Fruit fly (Drosophila melanogaster) whole organism, embryonic: ENCODE data around the gene CG11164.

Experiments
- ATbp ChIP-seq: fragments of 200-800 bp; sonication (Bioruptor generic); optimal IDR thresholded peaks from 2 replicates; lab custom pipeline; 2017; ENCODE audit warnings: missing biosample characterization, mild to moderate bottlenecking, missing genetic modification characterization, missing genetic modification reagents
- CG10209 ChIP-seq: fragments of 200-800 bp; sonication (Bioruptor generic); optimal IDR thresholded peaks from 3 replicates; lab custom pipeline; 2017; ENCODE audit warnings: missing biosample characterization, mild to moderate bottlenecking, missing genetic modification characterization, missing genetic modification reagents
- CG10543 ChIP-seq: fragments of 200-800 bp; sonication (Bioruptor generic); optimal IDR thresholded peaks from 3 replicates; lab custom pipeline; 2017; ENCODE audit warnings: missing biosample characterization, mild to moderate bottlenecking, missing genetic modification characterization, moderate library complexity
- CG10979 ChIP-seq: fragments of 200-800 bp; sonication (Bioruptor generic); optimal IDR thresholded peaks from 2 replicates; lab custom pipeline; 2018; ENCODE audit warnings: missing biosample characterization, mild to moderate bottlenecking, missing genetic modification characterization, moderate library complexity
- CG15011 ChIP-seq: fragments of 200-800 bp; sonication (Bioruptor generic); optimal IDR thresholded peaks from 3 replicates; lab custom pipeline; 2018; ENCODE audit warnings: missing biosample characterization, mild to moderate bottlenecking, missing genetic modification characterization
- CG17328 ChIP-seq: fragments of 200-800 bp; sonication (Bioruptor generic); IDR thresholded peaks from 2 replicates; pipeline ENCODE4 v1.3.6; 2022; ENCODE audit warnings: missing biosample characterization, missing genetic modification characterization
- CG17359 ChIP-seq: fragments of 200-800 bp; sonication (Bioruptor generic); optimal IDR thresholded peaks from 3 replicates; lab custom pipeline; 2018; ENCODE audit warnings: missing biosample characterization, mild to moderate bottlenecking, missing genetic modification characterization, moderate library complexity
- CG17829 ChIP-seq: fragments of 200-800 bp; optimal IDR thresholded peaks from 2 replicates; lab custom pipeline; 2019; ENCODE audit warnings: missing biosample characterization, mild to moderate bottlenecking, missing genetic modification characterization, moderate library complexity
- CG18262 ChIP-seq: fragments of 200-800 bp; optimal IDR thresholded peaks from 3 replicates; lab custom pipeline; 2019; ENCODE audit warnings: missing biosample characterization, mild to moderate bottlenecking, missing genetic modification characterization, moderate library complexity
- CG2120 ChIP-seq: fragments of 200-800 bp; sonication (Bioruptor generic); optimal IDR thresholded peaks from 3 replicates; lab custom pipeline; 2016; ENCODE audit warnings: missing biosample characterization, missing genetic modification characterization
- CG42726 ChIP-seq: fragments of 200-800 bp; sonication (Bioruptor generic); IDR thresholded peaks from 2 replicates; pipeline ENCODE4 v1.3.6; 2022; ENCODE audit warnings: missing biosample characterization, missing genetic modification characterization; ENCODE audit not compliant: partially characterized antibody
- CG4328 ChIP-seq: fragments of 200-800 bp; sonication (Bioruptor generic); optimal IDR thresholded peaks from 3 replicates; lab custom pipeline; 2017; ENCODE audit warnings: missing biosample characterization, missing genetic modification reagents, missing genetic modification characterization
- CG8388 ChIP-seq: fragments of 200-800 bp; sonication (Bioruptor generic); optimal IDR thresholded peaks from 2 replicates; lab custom pipeline; 2019; ENCODE audit warnings: missing biosample characterization, mild to moderate bottlenecking, missing genetic modification characterization, moderate library complexity
- CG8924 ChIP-seq: fragments of 200-800 bp; optimal IDR thresholded peaks from 3 replicates; lab custom pipeline; 2019; ENCODE audit warnings: missing biosample characterization, mild to moderate bottlenecking, missing genetic modification characterization, moderate library complexity
- Dref ChIP-seq: fragments of 200-800 bp; sonication (Bioruptor generic); IDR thresholded peaks from 2 replicates; pipeline ENCODE4 v1.3.6; 2022; ENCODE audit warnings: missing biosample characterization, missing genetic modification characterization
- E2f2 ChIP-seq: fragments of 200-800 bp; sonication (Bioruptor generic); IDR thresholded peaks from 2 replicates; pipeline ENCODE4 v1.3.6; 2022; ENCODE audit warnings: missing biosample characterization, missing genetic modification characterization
- Elba2 ChIP-seq: fragments of 200-800 bp; sonication (Bioruptor generic); optimal IDR thresholded peaks from 3 replicates; lab custom pipeline; 2016; ENCODE audit warnings: missing biosample characterization, missing genetic modification characterization
- Fer1 ChIP-seq: fragments of 200-800 bp; sonication (Bioruptor generic); optimal IDR thresholded peaks from 2 replicates; lab custom pipeline; 2017; ENCODE audit warnings: missing biosample characterization, mild to moderate bottlenecking, missing genetic modification characterization
- GATAe ChIP-seq: fragments of 200-800 bp; sonication (Bioruptor generic); conservative IDR thresholded peaks from 2 replicates; pipeline ENCODE4 v1.3.6; 2022; ENCODE audit warnings: missing biosample characterization, missing genetic modification characterization
- HLH3B ChIP-seq: fragments of 200-800 bp; sonication (Bioruptor generic); IDR thresholded peaks from 2 replicates; pipeline ENCODE4 v1.3.6; 2022; ENCODE audit warnings: missing biosample characterization, missing genetic modification characterization
- Hand ChIP-seq: fragments of 200-800 bp; sonication (Bioruptor generic); optimal IDR thresholded peaks from 2 replicates; lab custom pipeline; 2017; ENCODE audit warnings: mild to moderate bottlenecking, missing biosample characterization, missing genetic modification reagents, missing genetic modification characterization
- Hey ChIP-seq: fragments of 200-800 bp; sonication (Bioruptor generic); optimal IDR thresholded peaks from 3 replicates; lab custom pipeline; 2018; ENCODE audit warnings: missing biosample characterization, mild to moderate bottlenecking, missing genetic modification characterization
- HmgD ChIP-seq: fragments of 200-800 bp; sonication (Bioruptor generic); optimal IDR thresholded peaks from 3 replicates; lab custom pipeline; 2016; ENCODE audit warnings: missing biosample characterization, missing genetic modification characterization
- Hmx ChIP-seq: fragments of 200-800 bp; sonication (Bioruptor generic); optimal IDR thresholded peaks from 2 replicates; lab custom pipeline; 2016; ENCODE audit warnings: missing biosample characterization, missing genetic modification characterization
- NC2β ChIP-seq: fragments of 200-800 bp; sonication (Bioruptor generic); optimal IDR thresholded peaks from 2 replicates; lab custom pipeline; 2016; ENCODE audit warnings: missing biosample characterization, missing genetic modification characterization
- PHDP ChIP-seq: fragments of 200-800 bp; sonication (Bioruptor generic); optimal IDR thresholded peaks from 3 replicates; lab custom pipeline; 2018; ENCODE audit warnings: missing biosample characterization, mild to moderate bottlenecking, missing genetic modification characterization, moderate library complexity
- Pdp1 ChIP-seq, 2 experiments: fragments of 200-800 bp; sonication (Bioruptor generic); optimal IDR thresholded peaks; 3 replicates each; lab custom pipeline; 2016; ENCODE audit warnings: missing biosample characterization in 2 of 2, missing genetic modification characterization in 2 of 2, mild to moderate bottlenecking in 1 of 2, moderate library complexity in 1 of 2
- Ptx1 ChIP-seq: fragments of 200-800 bp; sonication (Bioruptor generic); IDR thresholded peaks from 2 replicates; pipeline ENCODE4 v1.3.6; 2022; ENCODE audit warnings: missing biosample characterization, missing genetic modification characterization
- Sox102F ChIP-seq: fragments of 200-800 bp; sonication (Bioruptor generic); optimal IDR thresholded peaks from 2 replicates; lab custom pipeline; 2018; ENCODE audit warnings: missing biosample characterization, mild to moderate bottlenecking, missing genetic modification characterization, moderate library complexity
- Ssrp ChIP-seq: fragments of 200-800 bp; sonication (Bioruptor generic); optimal IDR thresholded peaks from 2 replicates; lab custom pipeline; 2018; ENCODE audit warnings: missing biosample characterization, mild to moderate bottlenecking, missing genetic modification characterization, moderate library complexity
- Tbp ChIP-seq: fragments of >200 bp; optimal IDR thresholded peaks from 2 replicates; lab custom pipeline; 2018; ENCODE audit warnings: missing biosample characterization, missing genetic modification characterization
- Xbp1 ChIP-seq: fragments of 200-800 bp; sonication (Bioruptor generic); optimal IDR thresholded peaks from 3 replicates; lab custom pipeline; 2016; ENCODE audit warnings: missing biosample characterization, mild to moderate bottlenecking, missing genetic modification characterization
- chinmo ChIP-seq: fragments of 200-800 bp; sonication (Bioruptor generic); IDR thresholded peaks from 4 replicates; pipeline ENCODE4 v1.3.6; 2022; ENCODE audit warnings: missing biosample characterization, missing genetic modification characterization; ENCODE audit not compliant: partially characterized antibody
- dmrt11E ChIP-seq: fragments of 200-800 bp; sonication (Bioruptor generic); optimal IDR thresholded peaks from 3 replicates; lab custom pipeline; 2018; ENCODE audit warnings: missing biosample characterization, mild to moderate bottlenecking, missing genetic modification characterization, moderate library complexity
- emc ChIP-seq: fragments of 200-800 bp; sonication (Bioruptor generic); optimal IDR thresholded peaks from 2 replicates; lab custom pipeline; 2016; ENCODE audit warnings: missing biosample characterization, missing genetic modification characterization
- eyg ChIP-seq: fragments of 200-800 bp; sonication (Bioruptor generic); optimal IDR thresholded peaks from 3 replicates; lab custom pipeline; 2016; ENCODE audit warnings: missing biosample characterization, missing genetic modification characterization
- fd64A ChIP-seq: fragments of 200-800 bp; sonication (Bioruptor generic); optimal IDR thresholded peaks from 3 replicates; lab custom pipeline; 2018; ENCODE audit warnings: missing biosample characterization, mild to moderate bottlenecking, missing genetic modification characterization
- fd96Cb ChIP-seq: fragments of 200-800 bp; sonication (Bioruptor generic); optimal IDR thresholded peaks from 2 replicates; lab custom pipeline; 2018; ENCODE audit warnings: missing biosample characterization, mild to moderate bottlenecking, missing genetic modification characterization, moderate library complexity
- gcm ChIP-seq: fragments of 200-800 bp; sonication (Bioruptor generic); optimal IDR thresholded peaks from 2 replicates; lab custom pipeline; 2019; ENCODE audit warnings: missing biosample characterization, mild to moderate bottlenecking, missing genetic modification characterization, moderate library complexity
- gfzf ChIP-seq: fragments of 200-800 bp; sonication (Bioruptor generic); optimal IDR thresholded peaks from 2 replicates; lab custom pipeline; 2016; ENCODE audit warnings: missing biosample characterization, mild to moderate bottlenecking, missing genetic modification characterization, moderate library complexity
- hth ChIP-seq: fragments of >200 bp; optimal IDR thresholded peaks from 2 replicates; lab custom pipeline; 2017; ENCODE audit warnings: inconsistent platforms
- knrl ChIP-seq: fragments of 200-800 bp; sonication (Bioruptor generic); IDR thresholded peaks from 3 replicates; pipeline ENCODE4 v1.3.6; 2022; ENCODE audit warnings: missing biosample characterization, missing genetic modification characterization; ENCODE audit not compliant: partially characterized antibody
- lmd ChIP-seq: fragments of 200-800 bp; sonication (Bioruptor generic); IDR thresholded peaks from 2 replicates; pipeline ENCODE4 v1.3.6; 2022; ENCODE audit warnings: missing biosample characterization, missing genetic modification characterization
- otp ChIP-seq: fragments of 200-800 bp; sonication (Bioruptor generic); IDR thresholded peaks from 3 replicates; pipeline ENCODE4, ENCODE4 v1.3.6; 2022; ENCODE audit warnings: missing biosample characterization, missing genetic modification characterization
- prd ChIP-seq, 3 experiments: fragments of >200 bp in 2 of 3; fragments of 200-800 bp in 1 of 3; sonication (Bioruptor generic) in 1 of 3; optimal IDR thresholded peaks in 2 of 3; IDR thresholded peaks in 1 of 3; 2 replicates in 2 of 3; 3 replicates in 1 of 3; pipeline versions ENCODE4 v1.3.6 to Lab custom; 2017 to 2022; ENCODE audit warnings: missing biosample characterization in 1 of 3, missing genetic modification characterization in 1 of 3
- sisA ChIP-seq: fragments of 200-800 bp; sonication (Bioruptor generic); IDR thresholded peaks from 2 replicates; pipeline ENCODE4 v1.3.6; 2022; ENCODE audit warnings: missing biosample characterization, missing genetic modification characterization
- slbo ChIP-seq: fragments of 200-800 bp; sonication (Bioruptor generic); IDR thresholded peaks from 2 replicates; pipeline ENCODE4 v1.3.6; 2022; ENCODE audit warnings: missing biosample characterization, missing genetic modification characterization
- sna ChIP-seq: fragments of 200-800 bp; sonication (Bioruptor generic); IDR thresholded peaks from 2 replicates; pipeline ENCODE4 v1.3.6; 2022; ENCODE audit warnings: missing biosample characterization, missing genetic modification characterization; ENCODE audit not compliant: partially characterized antibody
- sug ChIP-seq: fragments of 200-800 bp; optimal IDR thresholded peaks from 2 replicates; lab custom pipeline; 2019; ENCODE audit warnings: missing biosample characterization, mild to moderate bottlenecking, missing genetic modification characterization, moderate library complexity
- twi ChIP-seq: fragments of 200-800 bp; optimal IDR thresholded peaks from 2 replicates; lab custom pipeline; 2019; ENCODE audit warnings: missing biosample characterization, mild to moderate bottlenecking, missing genetic modification characterization, moderate library complexity

The CG11164 gene

DNA sequence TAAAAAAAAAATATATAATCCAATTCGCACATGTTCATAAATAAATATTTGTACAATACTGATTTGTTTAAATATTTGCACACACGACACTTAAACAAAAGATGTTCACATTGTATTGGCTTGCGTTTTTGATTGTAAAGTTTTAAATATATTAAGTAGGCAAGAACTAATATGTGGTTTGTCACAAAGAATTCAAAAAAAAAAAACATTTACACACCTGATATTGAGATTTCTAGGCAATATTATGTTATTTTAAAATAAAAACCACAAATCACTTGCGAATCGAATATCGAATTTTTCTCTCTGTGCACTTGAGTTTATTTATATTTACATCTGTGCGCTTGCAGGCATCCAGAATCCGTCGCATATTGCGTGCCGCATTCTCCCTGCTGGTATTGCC is 11.8 kb downstream of the CG11164 start (continued):
- TF ChIP-seq HLH3B (0 out of 2 replicates have a peak, but pooled peaks have one; percentile 20), emc (GFP tag; lab: Kevin White, UChicago) (no peak), CG18262 (tag; lab: Kevin White, UChicago) (peak; percentile 35), CG15011 (GFP tag; lab: Kevin White, UChicago) (no peak), lmd (GFP tag; lab: Robert Waterston, UW) (0 out of 2 replicates have a peak, but pooled peaks have one; percentile 18), otp (GFP tag; lab: Robert Waterston, UW) (no peak), CG10979 (tag; lab: Kevin White, UChicago) (peak; percentile 33), Ptx1 (GFP tag; lab: Robert Waterston, UW) (peak; percentile 12; the same call in 1 of the 2 replicates), CG10209 (GFP tag; lab: Kevin White, UChicago) (peak; percentile 25), CG4328 (GFP tag; lab: Kevin White, UChicago) (no peak), Ssrp (tag; lab: Kevin White, UChicago) (peak; percentile 35), CG8388 (GFP tag; lab: Kevin White, UChicago) (peak; percentile 45), Sox102F (peak; percentile 62), CG2120 (GFP tag; lab: Kevin White, UChicago) (peak; percentile 2), NC2β (GFP tag; lab: Kevin White, UChicago) (no peak), gcm (peak; percentile 26), prd (optimal IDR thresholded peaks at IDR 0.05; lab: Kevin White, UChicago) (no peak), prd (GFP tag; IDR thresholded peaks at IDR 0.05; lab: Robert Waterston, UW) (peak; percentile 57), Elba2 (GFP tag; lab: Kevin White, UChicago) (no peak), CG17829 (tag; lab: Kevin White, UChicago) (peak; percentile 28), ATbp (GFP tag; lab: Kevin White, UChicago) (peak; percentile 15), Xbp1 (peak; percentile 15), dmrt11E (tag; lab: Kevin White, UChicago) (peak; percentile 46), fd96Cb (peak; percentile 15), PHDP (peak; percentile 62), CG17328 (0 out of 2 replicates have a peak, but pooled peaks have one; percentile 7), CG17359 (peak; percentile 56)

DNA sequence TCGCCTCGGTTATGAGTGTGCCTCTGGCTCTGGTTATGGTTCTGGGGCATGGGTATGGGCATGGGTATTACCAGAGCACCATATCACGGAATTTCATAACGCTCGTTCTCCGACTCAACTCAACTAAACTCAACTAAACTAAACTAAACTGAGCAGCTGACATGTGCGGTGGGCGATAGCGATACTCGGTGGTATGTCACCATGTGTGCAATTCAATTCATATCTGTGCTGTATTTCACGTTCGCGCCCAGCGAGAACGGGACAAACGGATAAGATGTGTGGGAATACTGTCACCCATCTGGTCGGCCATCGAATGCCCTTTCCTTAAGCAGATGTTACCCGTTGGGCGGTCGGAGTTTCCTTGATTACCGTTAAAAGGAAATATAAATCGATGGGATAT is 12.4 kb downstream of the CG11164 start, which contains the start of gene CG12177:
CG12177 (minus strand) TSS at position 239 of the 400 bp plus-strand sequence.
- TF ChIP-seq twi (tag; lab: Kevin White, UChicago) (peak; percentile 97), sisA (GFP tag; lab: Robert Waterston, UW) (no peak), CG8924 (tag; lab: Kevin White, UChicago) (no peak), chinmo (GFP tag; lab: Robert Waterston, UW) (peak; percentile 7; the same call in 1 of the 4 replicates), GATAe (peak; percentile 21; the same call in 1 of the 2 replicates), knrl (GFP tag; lab: Robert Waterston, UW) (no peak), Hmx (GFP tag; lab: Kevin White, UChicago) (no peak), Fer1 (GFP tag; lab: Kevin White, UChicago) (peak; percentile 7), sna (GFP tag; lab: Robert Waterston, UW) (no peak), sug (tag; lab: Kevin White, UChicago) (peak; percentile 73), fd64A (GFP tag; lab: Kevin White, UChicago) (no peak), gfzf (GFP tag; lab: Kevin White, UChicago) (no peak), Tbp (GFP tag; lab: Kevin White, UChicago) (no peak), Hand (no peak), Hey (tag; lab: Kevin White, UChicago) (peak; percentile 0), eyg (GFP tag; lab: Kevin White, UChicago) (no peak), Dref (GFP tag; lab: Robert Waterston, UW) (0 out of 2 replicates have a peak, but pooled peaks have one; percentile 20), hth (lab: Kevin White, UChicago) (no peak), HmgD (GFP tag; lab: Kevin White, UChicago) (no peak), CG10543 (GFP tag; lab: Kevin White, UChicago) (peak; percentile 75), E2f2 (GFP tag; lab: Robert Waterston, UW) (0 out of 2 replicates have a peak, but pooled peaks have one; percentile 12), CG42726 (no peak), slbo (GFP tag; lab: Robert Waterston, UW) (peak; percentile 3; the same call in 1 of the 2 replicates), Pdp1 (GFP tag; optimal IDR thresholded peaks at IDR 0.05; lab: Kevin White, UChicago) (peak in 1 of 2 experiments; percentile 66)
